Fruit fly (Drosophila melanogaster): Measurements from ENCODE around the gene mRpS24.

Gene mRpS24

DNA sequence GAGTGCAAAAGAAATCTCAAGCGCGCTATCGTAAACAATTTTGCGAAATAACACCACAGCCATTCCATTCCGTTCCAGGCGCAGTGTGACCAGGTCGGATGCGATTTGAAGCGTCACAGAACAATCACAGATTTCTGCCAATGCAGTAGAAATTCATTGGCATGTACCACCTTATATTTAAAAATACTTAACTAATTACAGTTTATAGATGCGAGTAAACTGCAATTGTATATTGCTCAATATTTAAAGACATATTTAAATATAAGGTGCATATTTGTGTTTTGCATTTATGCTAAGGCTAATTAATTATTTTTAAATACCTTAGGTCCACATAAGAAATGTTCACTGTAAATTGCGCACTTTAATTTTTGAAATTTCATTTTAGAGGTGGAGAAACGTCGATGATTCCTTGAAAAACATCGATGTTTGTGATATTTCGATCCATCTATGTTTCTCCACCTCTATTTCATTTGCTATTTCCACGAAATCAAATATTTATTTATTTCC, 30.1 kb upstream of the mRpS24 start, which contains the start of the genes SMC6 and CG6204 (continued):
- TF ChIP-seq CG1233 (GFP tag; optimal IDR thresholded peaks at IDR 0.05) (peak; percentile 90), dpn (GFP tag; optimal IDR thresholded peaks at IDR 0.05) (peak; percentile 89 to 94)

DNA sequence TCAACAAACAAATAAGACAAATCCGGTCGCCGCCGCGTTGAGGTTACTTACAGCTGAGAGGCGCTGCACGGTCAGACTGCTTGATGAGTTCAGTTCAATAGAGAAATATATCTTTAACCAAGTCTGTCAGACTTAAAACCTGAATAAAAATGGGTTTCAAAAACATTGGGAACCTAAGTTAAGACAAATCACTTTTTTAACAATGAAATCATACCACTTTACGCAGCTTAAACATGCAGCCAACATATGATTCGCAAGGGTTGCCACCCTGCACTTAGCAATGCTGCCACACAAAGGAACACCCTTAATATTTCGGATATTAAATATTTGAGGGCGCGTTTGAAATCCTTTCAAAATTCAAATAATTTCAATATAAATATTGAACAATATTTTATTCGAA, 25.3 kb upstream of the mRpS24 start, which contains the start of gene CG5515:
TSS of gene CG5515 (minus strand) at position 278 of the 400 bp plus-strand sequence.
- TF ChIP-seq CG9932 (GFP tag; IDR thresholded peaks at IDR 0.05), result peak; percentile 88
- no peak for TF ChIP-seq Dfd (GFP tag; optimal IDR thresholded peaks at IDR 0.05)
- TF ChIP-seq CG16815 (GFP tag; optimal IDR thresholded peaks at IDR 0.05), result peak; percentile 69
- peak in 1 of 3 experiments; percentile 84 for TF ChIP-seq lola (GFP tag; optimal IDR thresholded peaks at IDR 0.05)
- TF ChIP-seq CG8359 (GFP tag; optimal IDR thresholded peaks at IDR 0.05; ENCODE audit: borderline replicate concordance), result no peak
- TF ChIP-seq H15 (GFP tag; IDR thresholded peaks at IDR 0.05), result peak; percentile 86
- peak; percentile 65 for TF ChIP-seq maf-S (GFP tag; optimal IDR thresholded peaks at IDR 0.05)
- peak; percentile 6 for TF ChIP-seq YL-1 (GFP tag; optimal IDR thresholded peaks at IDR 0.05)
- no peak for TF ChIP-seq CG31388 (GFP tag; optimal IDR thresholded peaks at IDR 0.05)
- TF ChIP-seq HmgD (GFP tag; optimal IDR thresholded peaks at IDR 0.05), result peak; percentile 71
- peak; percentile 75 for TF ChIP-seq Drgx (GFP tag; IDR thresholded peaks at IDR 0.05)
- TF ChIP-seq Spps (tag; optimal IDR thresholded peaks at IDR 0.05), result peak; percentile 20
- peak; percentile 74 for TF ChIP-seq CG33213 (GFP tag; optimal IDR thresholded peaks at IDR 0.05)
- peak; percentile 71; the same call in 2 of the 3 replicates for TF ChIP-seq CG6791 (GFP tag; IDR thresholded peaks at IDR 0.05; ENCODE audit: partially characterized antibody)
- TF ChIP-seq HmgZ (tag; optimal IDR thresholded peaks at IDR 0.05), result peak; percentile 82
- TF ChIP-seq emc (GFP tag; optimal IDR thresholded peaks at IDR 0.05), result peak; percentile 51
- TF ChIP-seq Fer2 (tag; optimal IDR thresholded peaks at IDR 0.05), result peak; percentile 43
- peak; percentile 59 for TF ChIP-seq MESR4 (GFP tag; optimal IDR thresholded peaks at IDR 0.05)
- TF ChIP-seq lbe (GFP tag; optimal IDR thresholded peaks at IDR 0.05), result peak; percentile 75
- peak; percentile 50 for TF ChIP-seq CG17359 (tag; optimal IDR thresholded peaks at IDR 0.05)
- TF ChIP-seq Bdp1 (GFP tag; optimal IDR thresholded peaks at IDR 0.05), result peak; percentile 76
- no peak for TF ChIP-seq CG18599 (GFP tag; optimal IDR thresholded peaks at IDR 0.05)
- TF ChIP-seq hb (GFP tag; IDR thresholded peaks at IDR 0.05; ENCODE audit: partially characterized antibody), result peak; percentile 80
- peak; percentile 44 for TF ChIP-seq CG3995 (GFP tag; optimal IDR thresholded peaks at IDR 0.05)
- peak; percentile 87 for TF ChIP-seq CG34224 (GFP tag; IDR thresholded peaks at IDR 0.05; ENCODE audit: partially characterized antibody)
- TF ChIP-seq pfk (GFP tag; optimal IDR thresholded peaks at IDR 0.05), result no peak
- TF ChIP-seq z (GFP tag; IDR thresholded peaks at IDR 0.05), result no peak
- TF ChIP-seq vnd (GFP tag; IDR thresholded peaks at IDR 0.05; ENCODE audit: partially characterized antibody), result peak; percentile 83
- TF ChIP-seq sob (GFP tag; IDR thresholded peaks at IDR 0.05), result peak; percentile 92
- peak; percentile 38 for TF ChIP-seq gcm2 (GFP tag; optimal IDR thresholded peaks at IDR 0.05)
- peak; percentile 72 for TF ChIP-seq CG7963 (GFP tag; IDR thresholded peaks at IDR 0.05; ENCODE audit: partially characterized antibody)
- peak; percentile 67 for TF ChIP-seq bigmax (GFP tag; optimal IDR thresholded peaks at IDR 0.05)
- peak; percentile 79 for TF ChIP-seq CG6689 (GFP tag; IDR thresholded peaks at IDR 0.05)
- no peak for TF ChIP-seq pita (GFP tag; optimal IDR thresholded peaks at IDR 0.05)
- no peak for TF ChIP-seq sc (optimal IDR thresholded peaks at IDR 0.05)
- TF ChIP-seq sc (GFP tag; optimal IDR thresholded peaks at IDR 0.05), result peak; percentile 20
- TF ChIP-seq CG32772 (GFP tag; IDR thresholded peaks at IDR 0.05), result peak; percentile 74
- no peak for TF ChIP-seq CkIIα-i1 (GFP tag; IDR thresholded peaks at IDR 0.05)
- TF ChIP-seq Fer1 (GFP tag; optimal IDR thresholded peaks at IDR 0.05), result peak; percentile 54
- TF ChIP-seq B-H1 (GFP tag; IDR thresholded peaks at IDR 0.05), result peak; percentile 61
- TF ChIP-seq lmd (GFP tag; IDR thresholded peaks at IDR 0.05), result peak; percentile 87
- peak; percentile 83 for TF ChIP-seq CG15696 (tag; optimal IDR thresholded peaks at IDR 0.05)
- no peak for TF ChIP-seq TFAM (GFP tag; optimal IDR thresholded peaks at IDR 0.05)
- peak; percentile 5 for TF ChIP-seq Usf (GFP tag; optimal IDR thresholded peaks at IDR 0.05)
- peak; percentile 78 for TF ChIP-seq CG4282 (GFP tag; optimal IDR thresholded peaks at IDR 0.05)
- TF ChIP-seq CG15011 (GFP tag; optimal IDR thresholded peaks at IDR 0.05), result no peak
